Fruit fly (Drosophila melanogaster): ENCODE results near the gene CG7772.

DNA sequence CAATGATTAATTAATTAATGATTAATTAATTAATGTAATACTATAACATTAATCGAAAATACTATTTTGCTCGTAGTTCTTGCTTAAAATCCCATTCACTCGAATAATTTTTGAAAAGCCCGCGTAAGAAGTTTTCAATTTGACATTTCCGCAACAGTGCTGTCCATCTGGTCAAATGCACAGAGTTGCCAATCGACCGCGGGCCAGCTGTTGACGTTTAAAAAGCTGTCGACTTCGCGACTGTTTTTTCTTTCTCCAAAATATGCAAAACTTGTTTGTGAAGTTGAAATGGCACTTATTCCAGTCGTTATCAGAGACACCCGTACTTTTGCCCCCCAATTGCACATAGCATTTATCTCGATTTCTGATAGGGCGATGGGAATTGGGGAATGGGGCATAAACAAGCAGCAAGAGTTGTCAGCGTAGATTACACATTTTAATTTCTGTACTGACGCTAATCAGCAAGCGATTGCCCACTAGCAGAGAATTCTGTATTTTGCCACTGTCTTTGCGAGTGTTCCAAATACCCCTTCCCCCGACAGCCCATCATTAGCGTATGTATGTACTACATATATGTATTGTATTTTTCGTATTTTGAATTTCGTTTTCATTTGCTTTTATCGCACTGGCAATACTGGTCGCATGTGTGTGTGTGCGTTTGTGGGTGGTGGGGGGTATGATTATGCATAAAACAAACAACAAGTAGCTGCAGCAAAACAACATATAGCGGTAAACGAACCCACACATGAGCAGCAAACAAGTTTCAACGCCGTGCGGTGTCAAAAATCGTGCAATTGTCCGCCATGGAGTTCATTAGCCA, 50.4 kb downstream of the CG7772 start, which contains the start of gene Srx:
- no peak for TF ChIP-seq CG8478 (optimal IDR thresholded peaks at IDR 0.05)
- TF ChIP-seq CTCF (optimal IDR thresholded peaks at IDR 0.05): no peak
